Worm (Caenorhabditis elegans) whole organism, young adult: ENCODE results near the gene F59A7.14.

Source experiments
- B0019.2 ChIP-seq: fragments of 200-800 bp; sonication (Bioruptor generic); conservative IDR thresholded peaks from 2 replicates; pipeline ENCODE4 v1.3.6; 2022; ENCODE audit warnings: missing genetic modification reagents, missing genetic modification characterization, missing compliant biosample characterization
- B0336.3 ChIP-seq: fragments of 200-800 bp; sonication (Bioruptor generic); IDR thresholded peaks from 2 replicates; pipeline ENCODE4 v1.3.6; 2022; ENCODE audit warnings: missing genetic modification characterization, missing compliant biosample characterization
- F22D6.2 ChIP-seq: sonication (generic microtip); optimal IDR thresholded peaks from 2 replicates; lab custom pipeline; 2016; ENCODE audit warnings: mild to moderate bottlenecking, missing genetic modification characterization, missing compliant biosample characterization
- F23B12.7 ChIP-seq: sonication (generic microtip); optimal IDR thresholded peaks from 2 replicates; lab custom pipeline; 2017; ENCODE audit warnings: missing genetic modification characterization, mild to moderate bottlenecking, missing compliant biosample characterization, antibody characterized with exemption, moderate library complexity; ENCODE audit not compliant: insufficient read depth
- F33H1.4 ChIP-seq: fragments of 200-800 bp; sonication (Bioruptor generic); IDR thresholded peaks from 2 replicates; pipeline ENCODE4 v1.3.6; 2022; ENCODE audit warnings: missing genetic modification reagents, missing genetic modification characterization, missing compliant biosample characterization
- F37B4.10 ChIP-seq: fragments of 200-800 bp; sonication (Bioruptor generic); IDR thresholded peaks from 2 replicates; pipeline ENCODE4 v1.3.6; 2022; ENCODE audit warnings: missing genetic modification characterization, missing compliant biosample characterization
- F39B2.1 ChIP-seq: fragments of 200-800 bp; sonication (Bioruptor generic); IDR thresholded peaks from 2 replicates; pipeline ENCODE4 v1.3.6; 2022; ENCODE audit warnings: missing genetic modification reagents, missing genetic modification characterization, missing compliant biosample characterization
- F49E8.2 ChIP-seq: sonication (generic microtip); optimal IDR thresholded peaks from 3 replicates; lab custom pipeline; 2017; ENCODE audit warnings: missing genetic modification characterization, mild to moderate bottlenecking, missing compliant biosample characterization, antibody characterized with exemption, moderate library complexity; ENCODE audit not compliant: insufficient read depth
- K12H6.12 ChIP-seq: fragments of 200-800 bp; sonication (Bioruptor generic); optimal IDR thresholded peaks from 2 replicates; lab custom pipeline; 2018; ENCODE audit warnings: mild to moderate bottlenecking, missing genetic modification characterization, missing compliant biosample characterization
- T26A5.8 ChIP-seq: sonication (generic microtip); optimal IDR thresholded peaks from 2 replicates; lab custom pipeline; 2016; ENCODE audit warnings: missing genetic modification characterization, missing compliant biosample characterization
- Y53F4B.3 ChIP-seq: fragments of 200-800 bp; sonication (Bioruptor generic); IDR thresholded peaks from 2 replicates; pipeline ENCODE4 v1.3.6; 2022; ENCODE audit warnings: missing genetic modification reagents, missing genetic modification characterization, missing compliant biosample characterization
- Y53G8AR.9 ChIP-seq: fragments of 200-800 bp; sonication (Bioruptor generic); conservative IDR thresholded peaks from 2 replicates; pipeline ENCODE4 v1.3.6; 2022; ENCODE audit warnings: missing genetic modification reagents, missing genetic modification characterization, missing compliant biosample characterization
- Y56A3A.18 ChIP-seq: fragments of 200-800 bp; sonication (Bioruptor generic); IDR thresholded peaks from 2 replicates; pipeline ENCODE4 v1.3.6; 2022; ENCODE audit warnings: missing genetic modification reagents, missing genetic modification characterization, missing compliant biosample characterization
- akir-1 ChIP-seq: fragments of 200-800 bp; sonication (Bioruptor generic); optimal IDR thresholded peaks from 2 replicates; lab custom pipeline; 2018; ENCODE audit warnings: mild to moderate bottlenecking, missing genetic modification characterization, moderate library complexity, missing compliant biosample characterization
- aptf-3 ChIP-seq: fragments of 200-800 bp; sonication (Bioruptor generic); IDR thresholded peaks from 2 replicates; pipeline ENCODE4 v1.3.6; 2022; ENCODE audit warnings: missing genetic modification characterization, missing compliant biosample characterization
- athp-1 ChIP-seq: sonication (generic microtip); optimal IDR thresholded peaks from 2 replicates; lab custom pipeline; 2017; ENCODE audit warnings: mild to moderate bottlenecking, missing genetic modification characterization, missing compliant biosample characterization
- attf-6 ChIP-seq: fragments of 200-800 bp; sonication (Bioruptor generic); IDR thresholded peaks from 2 replicates; pipeline ENCODE4 v1.3.6; 2022; ENCODE audit warnings: missing genetic modification reagents, missing genetic modification characterization, missing compliant biosample characterization
- bed-2 ChIP-seq: fragments of 200-800 bp; sonication (Bioruptor generic); IDR thresholded peaks from 2 replicates; pipeline ENCODE4 v1.3.6; 2022; ENCODE audit warnings: missing genetic modification reagents, missing genetic modification characterization, missing compliant biosample characterization
- cebp-2 ChIP-seq: fragments of 200-800 bp; sonication (Bioruptor generic); IDR thresholded peaks from 2 replicates; pipeline ENCODE4 v1.3.6; 2022; ENCODE audit warnings: missing genetic modification characterization, missing compliant biosample characterization
- ets-4 ChIP-seq: fragments of 200-800 bp; sonication (Bioruptor generic); optimal IDR thresholded peaks from 2 replicates; lab custom pipeline; 2018; ENCODE audit warnings: mild to moderate bottlenecking, missing genetic modification characterization, missing compliant biosample characterization
- gei-17 ChIP-seq: fragments of 200-800 bp; sonication (Bioruptor generic); optimal IDR thresholded peaks from 2 replicates; lab custom pipeline; 2018; ENCODE audit warnings: mild to moderate bottlenecking, missing genetic modification characterization, missing compliant biosample characterization
- hlh-26 ChIP-seq: fragments of 200-800 bp; sonication (Bioruptor generic); conservative IDR thresholded peaks from 2 replicates; pipeline ENCODE4 v1.3.6; 2022; ENCODE audit warnings: missing genetic modification reagents, missing genetic modification characterization, missing compliant biosample characterization
- hsf-1 ChIP-seq: fragments of 200-800 bp; sonication (Bioruptor generic); IDR thresholded peaks from 2 replicates; pipeline ENCODE4 v1.3.6; 2022; ENCODE audit warnings: missing genetic modification reagents, missing genetic modification characterization, missing compliant biosample characterization
- madf-10 ChIP-seq: sonication (generic microtip); optimal IDR thresholded peaks from 2 replicates; lab custom pipeline; 2016; ENCODE audit warnings: mild to moderate bottlenecking, missing genetic modification characterization, missing compliant biosample characterization
- madf-3 ChIP-seq: fragments of 200-800 bp; sonication (Bioruptor generic); IDR thresholded peaks from 2 replicates; pipeline ENCODE4 v1.3.6; 2022; ENCODE audit warnings: missing genetic modification reagents, missing genetic modification characterization, missing compliant biosample characterization
- mes-4 ChIP-seq: sonication (generic microtip); optimal IDR thresholded peaks from 2 replicates; lab custom pipeline; 2016; ENCODE audit warnings: missing genotype, missing genetic modification characterization, missing compliant biosample characterization
- nfya-1 ChIP-seq: sonication (generic microtip); optimal IDR thresholded peaks from 2 replicates; lab custom pipeline; 2017; ENCODE audit warnings: antibody characterized with exemption, missing compliant biosample characterization, missing genetic modification characterization, borderline replicate concordance; ENCODE audit not compliant: insufficient read depth
- nfya-2 ChIP-seq: fragments of 200-800 bp; sonication (Bioruptor generic); IDR thresholded peaks from 2 replicates; pipeline ENCODE4 v1.3.6; 2022; ENCODE audit warnings: missing genetic modification reagents, missing genetic modification characterization, missing compliant biosample characterization
- nfyb-1 ChIP-seq: fragments of 200-800 bp; sonication (Bioruptor generic); IDR thresholded peaks from 2 replicates; pipeline ENCODE4 v1.3.6; 2022; ENCODE audit warnings: missing genetic modification reagents, missing genetic modification characterization, missing compliant biosample characterization
- nhr-120 ChIP-seq: fragments of 200-800 bp; sonication (Bioruptor generic); IDR thresholded peaks from 2 replicates; pipeline ENCODE4 v1.3.6; 2022; ENCODE audit warnings: missing genetic modification characterization, missing compliant biosample characterization
- rpc-1 ChIP-seq, 2 experiments: fragments of 150-350 bp in 1 of 2; sonication (generic microtip) in 1 of 2; optimal IDR thresholded peaks; 2 replicates each; lab custom pipeline; 2014 to 2018; ENCODE audit warnings: missing biosample characterization in 1 of 2, missing genetic modification characterization in 1 of 2, missing genetic modification reagents in 1 of 2, missing genotype in 1 of 2
- unc-62 ChIP-seq: fragments of 150-350 bp; optimal IDR thresholded peaks from 2 replicates; lab custom pipeline; 2014; ENCODE audit warnings: missing biosample characterization, missing genetic modification reagents, missing genetic modification characterization
- zfh-2 ChIP-seq: fragments of 200-800 bp; sonication (Bioruptor generic); conservative IDR thresholded peaks from 2 replicates; pipeline ENCODE4 v1.3.6; 2022; ENCODE audit warnings: missing genetic modification reagents, missing genetic modification characterization, missing compliant biosample characterization
- ztf-18 ChIP-seq: sonication (generic microtip); optimal IDR thresholded peaks from 2 replicates; lab custom pipeline; 2016; ENCODE audit warnings: missing genotype, mild to moderate bottlenecking, missing genetic modification characterization, missing compliant biosample characterization

F59A7.14 gene

ce11 chrV:2022374-2022773, 3.6 kb downstream of the F59A7.14 start, which contains the start of gene F59A7.5:
Gene F59A7.5, plus strand, starts transcription at chrV:2022674.
- TF ChIP-seq bed-2, result no peak

DNA sequence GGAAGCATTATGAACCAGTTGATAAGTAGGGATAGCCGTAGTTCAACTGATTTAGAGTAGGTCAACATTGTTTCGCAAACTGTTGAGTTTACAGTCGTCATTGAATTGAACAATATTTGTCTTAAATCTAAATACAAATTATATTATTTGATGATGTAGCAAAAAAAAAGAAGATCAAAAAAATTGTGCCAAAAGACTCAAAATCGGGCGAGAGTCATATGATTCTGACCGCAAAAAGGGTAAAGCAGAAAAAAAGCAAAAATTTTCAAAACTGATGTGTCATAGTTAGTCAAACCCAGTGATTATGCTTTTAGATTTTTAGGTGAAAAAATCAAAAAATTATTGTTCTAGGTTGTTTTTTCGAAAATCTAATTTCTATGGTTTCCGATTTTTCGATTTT, 9.0 kb downstream of the F59A7.14 start, which contains the start of gene srab-13:
TSS of gene srab-13 (minus strand) at position 101 of the 400 bp plus-strand sequence.
- no peak for TF ChIP-seq unc-62 (GFP tag; lab: Kevin White, UChicago)
- no peak for TF ChIP-seq cebp-2 (GFP tag; lab: Robert Waterston, UW)
- TF ChIP-seq F49E8.2 (tag; lab: Kevin White, UChicago), result no peak
- no peak for TF ChIP-seq K12H6.12 (tag; lab: Kevin White, UChicago)
- no peak for TF ChIP-seq athp-1
- TF ChIP-seq Y56A3A.18 (GFP tag; lab: Robert Waterston, UW), result no peak
- no peak for TF ChIP-seq rpc-1 (optimal IDR thresholded peaks at IDR 0.05; lab: Kevin White, UChicago)
- no peak for TF ChIP-seq rpc-1 (tag; optimal IDR thresholded peaks at IDR 0.05; lab: Kevin White, UChicago)
- no peak for TF ChIP-seq gei-17 (GFP tag; lab: Kevin White, UChicago)
- no peak for TF ChIP-seq ztf-18 (tag; lab: Kevin White, UChicago)
- TF ChIP-seq B0336.3 (GFP tag; lab: Robert Waterston, UW), result no peak
- TF ChIP-seq mes-4 (tag; lab: Kevin White, UChicago), result no peak
- TF ChIP-seq F22D6.2 (tag; lab: Kevin White, UChicago), result no peak

- TF ChIP-seq F23B12.7 (tag; lab: Kevin White, UChicago) (no peak), F22D6.2 (tag; lab: Kevin White, UChicago) (no peak), Y53G8AR.9 (no peak), B0019.2 (GFP tag; lab: Robert Waterston, UW) (no peak), bed-2 (no peak), Y53F4B.3 (GFP tag; lab: Robert Waterston, UW) (no peak), madf-10 (tag; lab: Kevin White, UChicago) (no peak), nhr-120 (no peak), F39B2.1 (no peak), hlh-26 (no peak), hsf-1 (no peak), aptf-3 (GFP tag; lab: Robert Waterston, UW) (no peak), F37B4.10 (GFP tag; lab: Robert Waterston, UW) (no peak), nfya-1 (tag; lab: Kevin White, UChicago) (no peak), mes-4 (tag; lab: Kevin White, UChicago) (no peak), nfya-2 (GFP tag; lab: Robert Waterston, UW) (no peak)
These were observed 11.1 kb downstream of the F59A7.14 start, which contains the start of gene F59A7.12 for ce11 chrV:2029877-2030276. Gene F59A7.12, plus strand, starts transcription at chrV:2030177.

- TF ChIP-seq T26A5.8 (no peak), madf-3 (GFP tag; lab: Robert Waterston, UW) (0 out of 2 replicates have a peak, but pooled peaks have one; percentile 51), zfh-2 (GFP tag; lab: Robert Waterston, UW) (peak; percentile 46; the same call in 1 of the 2 replicates)
These were observed 11.9 kb downstream of the F59A7.14 start for ce11 chrV:2030661-2031060.

DNA sequence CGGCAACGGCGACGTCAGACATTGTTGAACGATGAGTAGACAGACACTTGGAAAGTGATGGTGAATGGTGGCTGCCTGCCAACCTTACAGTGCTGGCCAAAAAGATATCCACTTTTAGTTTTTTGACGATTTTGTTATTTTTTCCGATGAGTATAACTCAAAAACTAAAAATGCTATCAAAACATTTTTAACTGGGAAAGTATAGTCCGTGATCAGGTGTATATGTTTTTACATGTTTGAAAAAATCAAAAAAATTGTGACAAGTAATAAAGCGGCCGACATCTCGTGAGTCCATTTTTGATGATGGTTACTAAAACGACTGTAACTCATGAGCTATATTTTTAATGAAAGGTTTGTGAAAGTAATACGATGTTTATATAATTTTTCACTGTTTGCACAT, 12.7 kb downstream of the F59A7.14 start, which contains the start of gene hil-6:
TSS of gene hil-6 (minus strand) at position 101 of the 400 bp plus-strand sequence.
- TF ChIP-seq ets-4 (GFP tag; lab: Kevin White, UChicago), result no peak
- TF ChIP-seq akir-1 (GFP tag; lab: Kevin White, UChicago), result no peak
- TF ChIP-seq attf-6, result no peak
- TF ChIP-seq F33H1.4, result no peak
- no peak for TF ChIP-seq ztf-18 (tag; lab: Kevin White, UChicago)
- TF ChIP-seq nfyb-1 (GFP tag; lab: Robert Waterston, UW), result no peak
